Fruit fly (Drosophila melanogaster) Kc167 (cell line): ENCODE results near the gene TfIIS.

Experiments
- Myc ChIP-seq: fragments of >200 bp; optimal IDR thresholded peaks from 2 replicates; lab custom pipeline; 2017; ENCODE audit warnings: missing external identifiers
- Sin3A ChIP-seq: fragments of >200 bp; optimal IDR thresholded peaks from 2 replicates; lab custom pipeline; 2018; ENCODE audit warnings: missing external identifiers
- h ChIP-seq: fragments of >200 bp; optimal IDR thresholded peaks from 3 replicates; lab custom pipeline; 2018; ENCODE audit warnings: missing external identifiers
- insv ChIP-seq: fragments of >200 bp; optimal IDR thresholded peaks from 3 replicates; lab custom pipeline; 2018; ENCODE audit warnings: missing external identifiers
- psq ChIP-seq: fragments of >200 bp; optimal IDR thresholded peaks from 2 replicates; lab custom pipeline; 2017; ENCODE audit warnings: missing external identifiers
- ttk ChIP-seq: sonication (Bioruptor generic); optimal IDR thresholded peaks from 2 replicates; lab custom pipeline; 2017; ENCODE audit warnings: missing external identifiers

Gene TfIIS

DNA sequence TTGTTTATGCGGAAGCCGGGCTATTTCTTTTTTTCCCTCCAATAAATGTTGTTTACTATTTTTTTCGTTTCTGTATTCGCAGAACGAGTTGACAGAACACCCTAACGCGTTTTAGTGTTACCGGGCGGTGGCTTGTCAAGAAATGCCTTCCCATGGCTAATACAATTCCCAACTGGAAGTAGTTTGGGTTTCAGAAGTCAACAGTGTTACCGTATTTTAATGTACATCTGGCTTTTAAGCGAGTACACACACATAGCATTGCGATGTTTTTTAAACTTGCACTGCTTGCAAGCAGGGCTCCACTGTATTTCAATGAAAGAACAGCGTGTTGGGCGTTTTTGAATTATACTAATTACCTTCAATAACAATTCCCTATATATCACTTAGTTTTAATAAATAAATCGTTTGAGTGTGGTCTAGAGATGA, at the start of gene TfIIS:
Gene TfIIS (minus strand): TSS at position 178 of the 426 bp plus-strand sequence.
- TF ChIP-seq h, result no peak
- TF ChIP-seq Sin3A (lab: Kevin White, UChicago), result no peak
- no peak for TF ChIP-seq insv (lab: Kevin White, UChicago)
- TF ChIP-seq ttk, result no peak
- no peak for TF ChIP-seq Myc
- TF ChIP-seq psq (lab: Kevin White, UChicago), result no peak

DNA sequence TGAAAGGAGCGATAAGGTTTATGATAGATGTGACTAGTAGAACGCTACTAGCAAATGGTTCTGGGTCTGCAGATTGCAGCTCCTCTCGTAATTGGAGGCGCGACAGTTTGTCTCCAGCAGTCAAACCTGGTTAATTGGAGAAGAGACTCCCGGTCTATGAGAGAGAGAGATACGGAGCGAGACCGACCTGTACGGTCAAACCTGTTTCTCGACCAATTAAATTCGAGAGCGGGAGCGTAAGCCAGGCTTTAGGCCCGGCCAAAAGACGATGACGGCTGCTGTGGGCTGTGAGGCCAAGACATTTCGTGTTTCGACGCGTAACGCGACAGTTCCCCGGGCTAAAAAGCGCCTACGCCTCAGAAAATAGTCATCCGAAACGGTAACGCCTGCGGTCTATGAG, 48.6 kb upstream of the TfIIS start, which contains the start of gene CG15269:
Gene CG15269 (plus strand): TSS at position 261 of the 400 bp plus-strand sequence.
- no peak for TF ChIP-seq ttk
- TF ChIP-seq psq (lab: Kevin White, UChicago), result no peak

DNA sequence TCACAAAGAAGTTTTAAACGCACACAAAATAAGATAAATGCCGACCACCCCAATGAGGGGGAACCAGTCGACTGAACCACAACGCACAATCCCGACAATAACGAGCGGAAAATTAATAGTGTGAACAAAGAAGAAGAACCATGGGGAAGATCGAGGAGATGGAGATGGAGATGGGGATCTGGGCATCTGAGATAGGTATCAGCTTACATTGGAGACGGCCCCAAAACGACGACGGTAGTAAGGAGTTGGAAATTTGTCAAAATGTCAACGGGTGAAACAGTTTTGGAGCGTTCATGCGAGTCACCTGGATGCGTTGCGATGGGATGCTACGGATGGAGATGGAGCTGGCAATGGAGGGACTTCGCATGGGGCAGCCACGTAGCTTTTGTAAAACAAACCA, 46.7 kb upstream of the TfIIS start:
- TF ChIP-seq h (no peak), psq (lab: Kevin White, UChicago) (no peak), ttk (no peak), Sin3A (lab: Kevin White, UChicago) (no peak), insv (lab: Kevin White, UChicago) (no peak), Myc (no peak)

DNA sequence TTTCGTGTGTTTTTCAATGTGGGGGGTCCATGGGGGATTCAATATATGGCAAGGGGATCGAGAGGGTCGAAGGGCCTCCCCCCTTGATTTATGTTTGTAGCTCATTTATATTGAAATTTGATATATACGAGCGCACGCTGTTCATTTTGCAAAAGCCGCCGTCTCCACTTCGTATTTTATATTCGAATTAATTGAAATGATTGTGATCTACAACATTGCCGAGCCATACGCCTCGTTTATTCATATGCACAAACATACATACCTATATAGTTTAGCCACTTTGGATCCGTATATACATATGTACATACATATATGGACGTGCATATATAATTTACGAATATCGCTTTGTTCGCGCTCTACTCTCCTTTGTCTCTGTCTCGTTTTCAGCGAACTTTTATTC, 45.5 kb upstream of the TfIIS start:
- TF ChIP-seq ttk (no peak), psq (lab: Kevin White, UChicago) (no peak), Sin3A (lab: Kevin White, UChicago) (no peak), Myc (no peak), h (no peak), insv (lab: Kevin White, UChicago) (no peak)

DNA sequence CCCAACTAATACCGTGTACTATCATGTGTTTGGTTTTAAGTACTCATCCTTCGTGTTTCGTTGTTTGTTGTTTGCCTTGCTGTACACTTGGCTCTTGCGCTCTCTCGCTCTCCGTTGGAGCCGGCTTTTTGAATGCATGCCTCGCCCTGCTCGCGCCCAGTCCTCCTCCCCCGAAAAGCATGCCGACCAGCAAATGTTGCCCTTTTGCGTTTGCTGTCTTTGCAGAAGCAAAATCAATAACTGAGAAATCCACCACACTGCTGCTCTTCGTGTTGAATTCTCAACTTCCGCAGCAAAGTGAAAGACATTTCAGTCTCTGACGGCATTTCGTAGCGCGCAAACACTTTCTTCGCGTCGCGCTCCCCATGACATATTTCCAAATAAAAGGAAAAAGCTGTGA, 13.9 kb upstream of the TfIIS start, which contains the start of gene wwk:
Gene wwk (plus strand): TSS at position 312 of the 400 bp plus-strand sequence.
- TF ChIP-seq ttk (no peak), psq (lab: Kevin White, UChicago) (no peak), insv (lab: Kevin White, UChicago) (no peak), Sin3A (lab: Kevin White, UChicago) (no peak), Myc (no peak), h (no peak)

DNA sequence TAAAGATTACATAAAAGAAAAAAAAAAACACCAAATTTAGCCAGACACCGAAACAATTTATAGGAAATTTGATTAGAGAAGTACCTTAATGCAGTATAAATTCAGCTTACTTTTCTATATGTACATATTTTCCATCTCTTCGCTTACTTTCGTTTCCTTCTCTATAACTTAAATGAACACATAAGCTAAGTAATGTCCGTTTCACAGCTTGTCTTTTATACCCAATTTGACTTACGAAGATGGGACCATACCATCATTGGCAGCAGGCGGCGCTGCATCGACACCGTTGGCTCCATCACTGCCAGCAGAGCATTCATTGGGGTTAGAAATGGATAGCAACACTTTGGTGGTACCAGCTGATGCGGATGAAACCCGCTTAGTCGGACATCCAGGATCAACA, 9.7 kb upstream of the TfIIS start, which contains the start of gene vig:
Gene vig (minus strand): TSS at position 101 of the 400 bp plus-strand sequence.
- no peak for TF ChIP-seq psq (lab: Kevin White, UChicago)
- no peak for TF ChIP-seq Myc
- TF ChIP-seq ttk, result no peak
- no peak for TF ChIP-seq Sin3A (lab: Kevin White, UChicago)
- TF ChIP-seq insv (lab: Kevin White, UChicago), result no peak
- TF ChIP-seq h, result no peak

DNA sequence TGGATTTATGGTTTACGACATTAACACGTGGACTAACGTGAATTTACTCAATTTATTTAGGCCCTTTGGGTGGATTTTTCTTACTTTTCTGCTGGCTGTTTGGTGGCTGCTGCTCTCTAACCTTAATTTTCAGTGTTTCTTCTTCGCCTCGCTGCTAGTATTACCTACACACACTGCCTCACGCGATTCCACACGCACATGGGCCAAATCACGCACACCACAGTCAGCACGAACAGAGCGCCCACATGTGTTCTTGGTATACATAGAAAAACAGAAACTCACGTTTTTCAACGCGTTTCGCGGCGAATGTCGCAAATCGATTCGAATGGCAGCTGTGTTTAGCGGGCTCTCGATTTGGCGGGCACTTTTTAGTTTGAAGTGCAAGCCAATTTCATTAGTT, 7.3 kb upstream of the TfIIS start:
- TF ChIP-seq psq (lab: Kevin White, UChicago) (no peak), insv (lab: Kevin White, UChicago) (no peak), Sin3A (lab: Kevin White, UChicago) (no peak)

DNA sequence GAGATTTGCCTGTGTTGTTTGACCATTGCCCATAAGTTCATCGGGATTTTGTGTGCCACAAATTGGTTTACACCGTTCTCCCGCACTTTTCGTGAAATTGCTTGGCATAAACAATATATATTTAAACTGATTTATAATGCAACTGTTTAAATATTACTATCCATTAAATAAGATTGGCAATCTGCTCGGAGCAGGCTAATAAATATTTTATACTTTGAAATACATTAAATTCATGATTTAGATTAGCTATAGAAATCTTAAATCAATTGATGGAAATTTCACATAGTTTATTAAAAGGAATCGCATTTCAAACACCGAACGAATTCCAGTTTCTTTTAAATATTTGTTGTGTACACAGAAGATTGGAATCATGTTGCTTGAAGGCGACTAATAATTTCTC, 5.6 kb upstream of the TfIIS start:
- no peak for TF ChIP-seq h

DNA sequence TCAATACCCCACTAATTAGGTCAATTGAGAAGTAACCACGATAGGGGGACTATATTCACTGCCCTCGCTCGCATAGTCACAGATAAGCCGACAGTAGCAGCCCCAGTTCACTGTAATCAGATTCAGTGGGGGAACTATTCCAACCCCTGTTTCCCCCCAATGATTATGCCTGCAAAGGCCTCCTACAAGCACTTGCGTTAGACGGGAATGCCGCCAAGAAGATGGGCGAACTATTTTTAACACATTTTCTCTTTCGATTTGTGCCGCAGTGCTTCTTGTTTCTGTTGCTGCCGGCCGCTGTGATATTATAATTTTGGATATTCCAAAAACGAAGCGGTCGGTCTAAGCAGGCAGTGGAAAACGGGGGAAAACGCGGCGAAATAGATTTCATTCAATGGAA, 5.1 kb upstream of the TfIIS start:
- TF ChIP-seq Sin3A (lab: Kevin White, UChicago) (no peak), insv (lab: Kevin White, UChicago) (no peak), ttk (no peak), psq (lab: Kevin White, UChicago) (no peak), h (no peak), Myc (no peak)

DNA sequence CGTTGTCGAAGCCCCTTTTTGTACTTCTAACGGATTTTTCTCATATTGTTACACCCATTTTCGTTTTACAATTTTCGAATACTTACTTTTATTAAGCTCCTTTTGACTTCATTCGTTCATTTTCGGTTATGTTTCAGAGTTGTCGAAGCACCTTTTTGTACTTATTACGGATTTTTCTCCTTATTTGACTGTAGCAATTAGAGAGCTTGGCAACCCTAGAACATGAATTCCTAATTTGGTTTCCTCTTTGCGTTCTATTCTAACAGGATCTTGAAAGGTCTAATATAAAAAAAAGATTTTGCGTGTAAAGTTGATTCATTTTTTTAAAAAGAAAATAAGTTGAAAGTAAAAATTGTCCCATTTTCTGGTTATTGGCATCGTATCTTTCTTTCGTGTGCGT, 1.5 kb upstream of the TfIIS start:
- no peak for TF ChIP-seq Myc
- no peak for TF ChIP-seq ttk
- no peak for TF ChIP-seq Sin3A (lab: Kevin White, UChicago)
- no peak for TF ChIP-seq h
- TF ChIP-seq psq (lab: Kevin White, UChicago), result no peak
- no peak for TF ChIP-seq insv (lab: Kevin White, UChicago)

DNA sequence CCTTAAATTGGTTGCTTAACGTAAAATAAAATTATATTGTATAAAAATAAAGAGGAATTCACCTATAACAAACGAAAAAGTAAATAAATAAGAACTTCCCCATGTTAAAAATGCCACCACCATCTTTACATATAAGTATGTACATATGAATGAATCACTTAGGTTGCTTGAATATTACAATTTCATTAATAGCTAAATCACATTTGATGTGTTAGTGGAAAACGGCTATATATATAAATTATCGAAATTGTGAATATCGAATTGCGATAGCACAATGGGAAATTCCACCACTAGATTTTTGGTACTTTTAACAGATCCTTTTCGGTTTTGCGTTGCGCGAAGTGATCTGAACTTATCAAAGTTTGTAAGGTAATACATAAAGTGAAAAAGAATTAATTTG, 811 bp upstream of the TfIIS start, which contains the start of the genes solo and vas:
Gene solo (plus strand): TSS at position 289 of the 400 bp plus-strand sequence.
Gene vas (plus strand): TSS at position 289 of the 400 bp plus-strand sequence.
- TF ChIP-seq insv (lab: Kevin White, UChicago) (no peak), ttk (no peak), Sin3A (lab: Kevin White, UChicago) (no peak), Myc (no peak), psq (lab: Kevin White, UChicago) (no peak), h (no peak)

DNA sequence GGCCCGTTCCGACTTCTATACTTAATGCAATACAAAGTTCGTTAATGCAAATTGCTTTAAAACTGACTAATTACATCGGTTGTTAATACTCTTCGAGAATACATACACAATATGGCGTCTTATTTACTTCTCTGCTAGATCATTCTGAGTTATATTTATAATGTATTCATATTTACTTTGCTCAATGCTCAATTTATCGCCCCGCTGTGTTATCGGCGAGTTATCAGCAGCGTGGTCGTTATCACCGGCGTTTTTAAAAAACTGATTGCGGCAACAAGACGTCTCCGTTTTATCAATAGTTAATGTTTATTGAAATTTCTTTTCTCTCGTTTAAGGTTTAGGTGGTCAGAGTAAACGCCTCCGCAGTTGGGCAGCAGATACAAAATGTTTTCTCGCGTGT, 1.6 kb downstream of the TfIIS start:
- TF ChIP-seq psq (lab: Kevin White, UChicago) (no peak), Myc (no peak), Sin3A (lab: Kevin White, UChicago) (no peak), ttk (no peak), h (no peak), insv (lab: Kevin White, UChicago) (no peak)

DNA sequence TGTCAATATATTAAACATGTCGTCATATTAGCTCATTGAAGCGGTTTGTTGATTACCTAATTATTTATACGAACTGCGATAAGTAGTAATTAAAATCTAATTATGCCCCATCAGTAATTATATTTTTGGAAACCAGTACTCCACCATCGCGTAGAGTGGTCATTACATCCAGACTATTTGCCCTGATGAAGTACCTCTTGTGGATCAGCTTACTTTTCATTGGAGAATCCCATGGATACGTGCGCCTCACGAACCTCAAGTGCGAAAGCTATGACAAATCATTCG, 2.5 kb downstream of the TfIIS start, which contains the start of gene CG33679:
Gene CG33679 (plus strand): TSS at position 186 of the 285 bp plus-strand sequence.
- TF ChIP-seq Myc (no peak), psq (lab: Kevin White, UChicago) (no peak), Sin3A (lab: Kevin White, UChicago) (no peak), h (no peak), insv (lab: Kevin White, UChicago) (no peak), ttk (no peak)
